Worm (Caenorhabditis elegans) whole organism, young adult: Measurements from ENCODE around the gene F34D10.4.
A peak's percentile ranks its signal among the peaks of the same experiment; 100 is the strongest.

ENCODE experiments used
- B0035.1 ChIP-seq: sonication (generic microtip); optimal IDR thresholded peaks from 2 replicates; lab custom pipeline; 2016; ENCODE audit warnings: missing genetic modification characterization, mild to moderate bottlenecking, missing compliant biosample characterization, missing genotype, missing genetic modification reagents
- B0261.1 ChIP-seq: sonication (generic microtip); optimal IDR thresholded peaks from 2 replicates; lab custom pipeline; 2016; ENCODE audit warnings: mild to moderate bottlenecking, missing genetic modification characterization, moderate library complexity, missing compliant biosample characterization
- B0336.3 ChIP-seq: fragments of 200-800 bp; sonication (Bioruptor generic); IDR thresholded peaks from 2 replicates; pipeline ENCODE4 v1.3.6; 2022; ENCODE audit warnings: missing genetic modification characterization, missing compliant biosample characterization
- D2030.7 ChIP-seq: fragments of 200-800 bp; sonication (Bioruptor generic); IDR thresholded peaks from 2 replicates; pipeline ENCODE4 v1.3.6; 2022; ENCODE audit warnings: missing genetic modification reagents, missing genetic modification characterization, missing compliant biosample characterization
- F22D6.2 ChIP-seq: sonication (generic microtip); optimal IDR thresholded peaks from 2 replicates; lab custom pipeline; 2016; ENCODE audit warnings: mild to moderate bottlenecking, missing genetic modification characterization, missing compliant biosample characterization
- F33H1.4 ChIP-seq: fragments of 200-800 bp; sonication (Bioruptor generic); IDR thresholded peaks from 2 replicates; pipeline ENCODE4 v1.3.6; 2022; ENCODE audit warnings: missing genetic modification reagents, missing genetic modification characterization, missing compliant biosample characterization
- F39B2.1 ChIP-seq: fragments of 200-800 bp; sonication (Bioruptor generic); IDR thresholded peaks from 2 replicates; pipeline ENCODE4 v1.3.6; 2022; ENCODE audit warnings: missing genetic modification reagents, missing genetic modification characterization, missing compliant biosample characterization
- F55B11.4 ChIP-seq: sonication (generic microtip); optimal IDR thresholded peaks from 2 replicates; lab custom pipeline; 2016; ENCODE audit warnings: missing compliant biosample characterization, missing genetic modification characterization, borderline replicate concordance; ENCODE audit not compliant: insufficient read depth
- F57C9.4 ChIP-seq: sonication (generic microtip); optimal IDR thresholded peaks from 2 replicates; lab custom pipeline; 2017; ENCODE audit warnings: mild to moderate bottlenecking, missing genetic modification characterization, missing compliant biosample characterization
- T07F8.4 ChIP-seq: sonication (generic microtip); optimal IDR thresholded peaks from 2 replicates; lab custom pipeline; 2016; ENCODE audit warnings: mild to moderate bottlenecking, missing genetic modification characterization, moderate library complexity, missing compliant biosample characterization
- Y79H2A.3 ChIP-seq: fragments of 200-800 bp; sonication (Bioruptor generic); conservative IDR thresholded peaks from 2 replicates; pipeline ENCODE4 v1.3.6; 2022; ENCODE audit warnings: missing genetic modification reagents, missing genetic modification characterization, missing compliant biosample characterization
- aptf-2 ChIP-seq: fragments of 200-800 bp; sonication (Bioruptor generic); conservative IDR thresholded peaks from 2 replicates; pipeline ENCODE4 v1.3.6; 2022; ENCODE audit warnings: missing genetic modification reagents, missing genetic modification characterization, missing compliant biosample characterization
- aptf-3 ChIP-seq: fragments of 200-800 bp; sonication (Bioruptor generic); IDR thresholded peaks from 2 replicates; pipeline ENCODE4 v1.3.6; 2022; ENCODE audit warnings: missing genetic modification characterization, missing compliant biosample characterization
- attf-6 ChIP-seq: fragments of 200-800 bp; sonication (Bioruptor generic); IDR thresholded peaks from 2 replicates; pipeline ENCODE4 v1.3.6; 2022; ENCODE audit warnings: missing genetic modification reagents, missing genetic modification characterization, missing compliant biosample characterization
- bed-2 ChIP-seq: fragments of 200-800 bp; sonication (Bioruptor generic); IDR thresholded peaks from 2 replicates; pipeline ENCODE4 v1.3.6; 2022; ENCODE audit warnings: missing genetic modification reagents, missing genetic modification characterization, missing compliant biosample characterization
- cebp-2 ChIP-seq: fragments of 200-800 bp; sonication (Bioruptor generic); IDR thresholded peaks from 2 replicates; pipeline ENCODE4 v1.3.6; 2022; ENCODE audit warnings: missing genetic modification characterization, missing compliant biosample characterization
- ceh-27 ChIP-seq: fragments of 200-800 bp; sonication (Bioruptor generic); optimal IDR thresholded peaks from 2 replicates; lab custom pipeline; 2018; ENCODE audit warnings: mild to moderate bottlenecking, missing genetic modification characterization, moderate library complexity, missing compliant biosample characterization
- die-1 ChIP-seq: sonication (generic microtip); optimal IDR thresholded peaks from 2 replicates; lab custom pipeline; 2016; ENCODE audit warnings: missing genotype, mild to moderate bottlenecking, missing genetic modification characterization, missing compliant biosample characterization
- dox-1 ChIP-seq: fragments of 200-800 bp; sonication (Bioruptor generic); IDR thresholded peaks from 2 replicates; pipeline ENCODE4 v1.3.6; 2022; ENCODE audit warnings: missing genetic modification reagents, missing genetic modification characterization, missing compliant biosample characterization
- dpff-1 ChIP-seq: sonication (generic microtip); optimal IDR thresholded peaks from 2 replicates; lab custom pipeline; 2017; ENCODE audit warnings: mild to moderate bottlenecking, missing genetic modification characterization, missing compliant biosample characterization
- efl-1 ChIP-seq: fragments of 150-350 bp; optimal IDR thresholded peaks from 2 replicates; lab custom pipeline; 2014; ENCODE audit warnings: missing biosample characterization, missing genetic modification reagents, missing genetic modification characterization
- egl-44 ChIP-seq: fragments of 200-800 bp; sonication (Bioruptor generic); IDR thresholded peaks from 2 replicates; pipeline ENCODE4 v1.3.6; 2022; ENCODE audit warnings: missing genetic modification reagents, missing genetic modification characterization, missing compliant biosample characterization
- egrh-3 ChIP-seq: fragments of 200-800 bp; sonication (Bioruptor generic); IDR thresholded peaks from 2 replicates; pipeline ENCODE4 v1.3.6; 2022; ENCODE audit warnings: missing genetic modification reagents, missing genetic modification characterization, missing compliant biosample characterization
- ekl-4 ChIP-seq: fragments of 200-800 bp; sonication (Bioruptor generic); IDR thresholded peaks from 2 replicates; pipeline ENCODE4 v1.3.6; 2022; ENCODE audit warnings: missing genetic modification reagents, missing genetic modification characterization, missing compliant biosample characterization
- hlh-12 ChIP-seq: sonication (generic microtip); optimal IDR thresholded peaks from 2 replicates; lab custom pipeline; 2016; ENCODE audit warnings: missing genetic modification characterization, missing compliant biosample characterization
- hlh-26 ChIP-seq: fragments of 200-800 bp; sonication (Bioruptor generic); conservative IDR thresholded peaks from 2 replicates; pipeline ENCODE4 v1.3.6; 2022; ENCODE audit warnings: missing genetic modification reagents, missing genetic modification characterization, missing compliant biosample characterization
- hsf-1 ChIP-seq: fragments of 200-800 bp; sonication (Bioruptor generic); IDR thresholded peaks from 2 replicates; pipeline ENCODE4 v1.3.6; 2022; ENCODE audit warnings: missing genetic modification reagents, missing genetic modification characterization, missing compliant biosample characterization
- let-607 ChIP-seq, 2 experiments: fragments of 200-800 bp in 1 of 2; sonication (Bioruptor generic) in 1 of 2; sonication (generic microtip) in 1 of 2; optimal IDR thresholded peaks; 2 replicates each; lab custom pipeline; 2016 to 2018; ENCODE audit warnings: mild to moderate bottlenecking in 2 of 2, missing compliant biosample characterization in 2 of 2, missing genetic modification characterization in 2 of 2, moderate library complexity in 2 of 2, missing genotype in 1 of 2
- lin-26 ChIP-seq: fragments of 200-800 bp; sonication (Bioruptor generic); IDR thresholded peaks from 2 replicates; pipeline ENCODE4 v1.3.6; 2022; ENCODE audit warnings: missing genetic modification reagents, missing genetic modification characterization, missing compliant biosample characterization
- lsy-27 ChIP-seq: sonication (generic microtip); optimal IDR thresholded peaks from 2 replicates; lab custom pipeline; 2017; ENCODE audit warnings: missing genetic modification characterization, mild to moderate bottlenecking, missing compliant biosample characterization, antibody characterized with exemption, missing genotype, borderline replicate concordance; ENCODE audit not compliant: insufficient read depth
- madf-10 ChIP-seq: sonication (generic microtip); optimal IDR thresholded peaks from 2 replicates; lab custom pipeline; 2016; ENCODE audit warnings: mild to moderate bottlenecking, missing genetic modification characterization, missing compliant biosample characterization
- madf-3 ChIP-seq: fragments of 200-800 bp; sonication (Bioruptor generic); IDR thresholded peaks from 2 replicates; pipeline ENCODE4 v1.3.6; 2022; ENCODE audit warnings: missing genetic modification reagents, missing genetic modification characterization, missing compliant biosample characterization
- madf-6 ChIP-seq: fragments of 200-800 bp; sonication (Bioruptor generic); IDR thresholded peaks from 2 replicates; pipeline ENCODE4 v1.3.6; 2022; ENCODE audit warnings: missing genetic modification reagents, missing genetic modification characterization, missing compliant biosample characterization
- mcd-1 ChIP-seq: fragments of 200-800 bp; sonication (Bioruptor generic); IDR thresholded peaks from 2 replicates; pipeline ENCODE4 v1.3.6; 2022; ENCODE audit warnings: missing genetic modification reagents, missing genetic modification characterization, missing compliant biosample characterization
- nhr-120 ChIP-seq: fragments of 200-800 bp; sonication (Bioruptor generic); IDR thresholded peaks from 2 replicates; pipeline ENCODE4 v1.3.6; 2022; ENCODE audit warnings: missing genetic modification characterization, missing compliant biosample characterization
- nhr-179 ChIP-seq: sonication (generic microtip); optimal IDR thresholded peaks from 2 replicates; lab custom pipeline; 2016; ENCODE audit warnings: mild to moderate bottlenecking, missing genetic modification characterization, missing compliant biosample characterization
- pbrm-1 ChIP-seq: fragments of 200-800 bp; sonication (Bioruptor generic); IDR thresholded peaks from 2 replicates; pipeline ENCODE4 v1.3.6; 2022; ENCODE audit warnings: missing genetic modification reagents, missing genetic modification characterization, missing compliant biosample characterization
- pha-4 ChIP-seq: fragments of 150-350 bp; sonication (generic microtip); optimal IDR thresholded peaks from 2 replicates; lab custom pipeline; 2014; ENCODE audit warnings: missing biosample characterization, missing genetic modification reagents, missing genetic modification characterization
- repo-1 ChIP-seq: sonication (generic microtip); optimal IDR thresholded peaks from 2 replicates; lab custom pipeline; 2017; ENCODE audit warnings: mild to moderate bottlenecking, missing genetic modification characterization, missing compliant biosample characterization
- snpc-3.4 ChIP-seq: sonication (generic microtip); optimal IDR thresholded peaks from 2 replicates; lab custom pipeline; 2017; ENCODE audit warnings: missing genetic modification characterization, mild to moderate bottlenecking, missing compliant biosample characterization, antibody characterized with exemption, moderate library complexity, missing genotype, missing genetic modification reagents
- sptf-2 ChIP-seq: fragments of 200-800 bp; sonication (Bioruptor generic); optimal IDR thresholded peaks from 2 replicates; lab custom pipeline; 2018; ENCODE audit warnings: mild to moderate bottlenecking, missing genetic modification characterization, missing compliant biosample characterization
- ztf-3 ChIP-seq: fragments of 200-800 bp; sonication (Bioruptor generic); optimal IDR thresholded peaks from 2 replicates; lab custom pipeline; 2018; ENCODE audit warnings: mild to moderate bottlenecking, missing genetic modification characterization, missing compliant biosample characterization

F34D10.4 gene

DNA sequence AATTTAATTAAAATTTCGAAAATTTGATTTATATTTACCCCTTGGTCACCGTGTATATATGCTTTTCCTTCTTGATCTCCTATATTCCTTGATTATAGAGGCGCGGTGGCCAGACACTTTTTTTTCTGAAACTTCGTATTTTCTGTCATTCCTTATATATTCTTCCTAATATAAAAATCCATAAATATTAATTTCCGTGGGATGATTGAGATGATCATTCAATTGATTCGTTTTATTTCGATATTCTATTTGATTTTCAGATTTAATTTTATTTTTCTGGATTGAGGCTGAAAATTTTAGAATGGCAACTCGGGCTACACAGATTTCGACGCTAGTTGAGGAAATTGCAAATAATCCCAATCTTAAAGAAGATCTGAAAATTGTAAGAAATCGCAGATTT, 29.8 kb upstream of the F34D10.4 start, which contains the start of gene dph-1:
Gene dph-1, plus strand, starts transcription at position 301 of the 400 bp plus-strand sequence.
- no peak for TF ChIP-seq egl-44 (GFP tag; lab: Robert Waterston, UW)
- TF ChIP-seq hsf-1, result no peak
- no peak for TF ChIP-seq T07F8.4 (tag; lab: Kevin White, UChicago)
- no peak for TF ChIP-seq ztf-3 (GFP tag; lab: Kevin White, UChicago)
- TF ChIP-seq efl-1 (GFP tag; lab: Kevin White, UChicago), result no peak

DNA sequence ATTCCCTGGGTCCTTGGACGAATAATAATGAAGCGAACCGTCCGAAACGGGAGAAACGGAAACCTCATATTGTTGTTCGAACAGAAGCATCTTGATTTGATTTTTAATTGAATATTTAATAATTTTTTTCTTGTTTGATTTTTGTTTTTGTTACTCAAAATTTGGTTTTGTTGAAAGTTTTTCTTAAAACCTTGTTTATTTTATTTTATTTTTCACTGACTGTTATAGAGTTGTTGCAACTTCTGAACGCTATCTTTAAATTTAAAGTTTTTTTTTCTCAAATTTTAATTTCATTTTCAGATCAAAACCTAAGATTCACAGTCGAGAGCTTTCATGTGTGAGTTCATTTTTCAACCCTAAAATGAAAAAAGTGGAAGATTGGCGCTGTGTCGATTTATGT, 27.4 kb upstream of the F34D10.4 start, which contains the start of gene alkb-8:
Gene alkb-8, plus strand, starts transcription at position 301 of the 400 bp plus-strand sequence.
- no peak for TF ChIP-seq aptf-2 (GFP tag; lab: Robert Waterston, UW)
- 0 out of 2 replicates have a peak, but pooled peaks have one; percentile 13 for TF ChIP-seq D2030.7 (GFP tag; lab: Robert Waterston, UW)

DNA sequence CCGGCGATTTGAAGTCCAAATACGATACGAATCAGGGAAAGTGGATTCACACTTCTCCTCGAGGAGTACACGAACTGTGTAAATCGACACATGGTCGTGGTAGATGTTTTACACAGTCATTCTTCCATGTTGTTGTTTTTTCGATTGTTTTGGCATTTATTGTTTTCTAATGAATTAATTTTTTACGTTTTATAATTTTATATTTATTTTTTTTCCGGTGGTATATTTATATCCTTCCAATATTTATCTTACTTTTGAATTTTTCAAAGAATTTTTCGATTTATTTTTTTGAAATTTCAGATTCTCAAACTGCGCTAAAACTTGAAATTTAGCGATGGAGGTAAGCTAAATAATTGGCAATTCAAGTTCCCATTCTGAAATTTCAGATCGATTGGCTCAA, 23.2 kb upstream of the F34D10.4 start, which contains the start of gene nrde-1:
Gene nrde-1, plus strand, starts transcription at position 301 of the 400 bp plus-strand sequence.
- TF ChIP-seq B0336.3 (GFP tag; lab: Robert Waterston, UW), result no peak
- TF ChIP-seq dox-1 (GFP tag; lab: Robert Waterston, UW), result no peak
- no peak for TF ChIP-seq egrh-3
- no peak for TF ChIP-seq nhr-179 (tag; lab: Kevin White, UChicago)
- no peak for TF ChIP-seq F39B2.1 (GFP tag; lab: Robert Waterston, UW)
- TF ChIP-seq efl-1 (GFP tag; lab: Kevin White, UChicago), result no peak
- TF ChIP-seq pbrm-1, result no peak
- no peak for TF ChIP-seq Y79H2A.3 (GFP tag; lab: Robert Waterston, UW)
- no peak for TF ChIP-seq sptf-2
- TF ChIP-seq bed-2 (GFP tag; lab: Robert Waterston, UW), result no peak
- TF ChIP-seq F22D6.2 (tag; lab: Kevin White, UChicago), result no peak
- no peak for TF ChIP-seq repo-1 (tag; lab: Kevin White, UChicago)
- no peak for TF ChIP-seq die-1 (tag; lab: Kevin White, UChicago)
- no peak for TF ChIP-seq pha-4
- no peak for TF ChIP-seq nhr-120 (GFP tag; lab: Robert Waterston, UW)
- TF ChIP-seq F33H1.4 (GFP tag; lab: Robert Waterston, UW), result no peak
- no peak for TF ChIP-seq madf-10

DNA sequence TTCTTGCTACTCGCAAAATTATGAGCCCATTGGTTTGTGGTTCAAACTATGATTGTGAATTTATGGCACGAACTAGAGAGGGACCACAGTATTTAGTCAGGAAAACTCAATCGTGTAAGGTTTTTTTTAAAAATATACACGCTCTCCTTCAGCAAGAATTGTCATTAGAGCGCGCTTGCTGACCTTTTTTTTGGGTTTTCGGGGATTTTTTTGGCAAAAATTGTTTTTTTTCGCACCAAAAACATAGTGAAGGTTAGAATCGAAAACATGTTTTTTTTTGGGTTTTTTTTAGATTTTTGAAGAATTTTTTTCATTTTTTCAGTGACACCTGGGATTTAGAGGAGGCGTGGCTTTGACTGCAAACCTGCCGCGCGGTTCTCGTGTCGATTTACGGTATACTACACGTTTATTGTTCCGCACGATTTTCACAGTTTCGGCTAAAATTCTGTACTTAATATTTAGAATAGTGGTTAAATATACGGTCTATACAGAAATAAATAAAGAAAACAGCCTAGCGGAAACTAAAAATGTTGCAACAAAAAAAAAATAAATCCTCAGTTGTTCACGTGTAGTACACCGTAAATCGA, 20.2 kb upstream of the F34D10.4 start:
- TF ChIP-seq dox-1 (GFP tag; lab: Robert Waterston, UW), result no peak
- TF ChIP-seq F55B11.4 (tag; lab: Kevin White, UChicago), result no peak
- TF ChIP-seq hlh-12, result no peak
- TF ChIP-seq mcd-1 (GFP tag; lab: Robert Waterston, UW), result peak; percentile 51; the same call in 1 of the 2 replicates

DNA sequence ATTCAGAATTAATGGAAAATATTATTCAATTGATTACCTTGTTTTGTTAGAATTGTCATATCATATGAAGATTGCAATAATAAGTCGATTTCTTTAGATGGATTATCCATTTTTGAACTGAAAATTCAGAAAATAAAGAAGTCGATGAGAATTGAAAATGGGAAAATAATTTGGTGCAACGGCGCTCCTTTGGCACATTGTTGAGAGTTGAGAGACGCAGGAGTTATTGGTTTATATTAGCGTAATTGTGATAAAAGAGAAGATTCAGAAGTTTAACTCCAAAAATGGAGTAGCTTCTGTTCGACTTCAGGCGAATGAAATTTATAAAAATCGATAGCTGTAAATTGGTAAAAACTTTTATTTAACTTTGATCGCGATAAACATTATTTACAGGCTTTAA, 16.8 kb upstream of the F34D10.4 start, which contains the start of gene C14B1.8:
Gene C14B1.8, minus strand, starts transcription at position 117 of the 400 bp plus-strand sequence.
- no peak for TF ChIP-seq mcd-1 (GFP tag; lab: Robert Waterston, UW)
- no peak for TF ChIP-seq dpff-1 (tag; lab: Kevin White, UChicago)
- 0 out of 2 replicates have a peak, but pooled peaks have one; percentile 23 for TF ChIP-seq ekl-4 (GFP tag; lab: Robert Waterston, UW)
- no peak for TF ChIP-seq let-607 (tag; optimal IDR thresholded peaks at IDR 0.05; lab: Kevin White, UChicago)
- TF ChIP-seq pha-4, result no peak
- no peak for TF ChIP-seq madf-3
- TF ChIP-seq aptf-3 (GFP tag; lab: Robert Waterston, UW), result no peak
- TF ChIP-seq snpc-3.4, result peak; percentile 34
- no peak for TF ChIP-seq hlh-26
- TF ChIP-seq B0035.1 (tag; lab: Kevin White, UChicago), result no peak
- no peak for TF ChIP-seq F57C9.4 (tag; lab: Kevin White, UChicago)
- no peak for TF ChIP-seq lsy-27
- peak; percentile 50 for TF ChIP-seq madf-6 (GFP tag; lab: Robert Waterston, UW)
- TF ChIP-seq B0261.1 (tag; lab: Kevin White, UChicago), result no peak
- no peak for TF ChIP-seq lin-26 (GFP tag; lab: Robert Waterston, UW)
- 0 out of 2 replicates have a peak, but pooled peaks have one; percentile 36 for TF ChIP-seq attf-6 (GFP tag; lab: Robert Waterston, UW)
- TF ChIP-seq ceh-27 (GFP tag; lab: Kevin White, UChicago), result no peak
- no peak for TF ChIP-seq cebp-2
